Fruit fly (Drosophila melanogaster) S2 (cell line): ENCODE measurements around the gene Dd.

ENCODE experiments used
- CG8478 ChIP-seq: fragments of >200 bp; optimal IDR thresholded peaks from 2 replicates; lab custom pipeline; 2018
- CTCF ChIP-seq, 2 experiments: fragments of >200 bp; optimal IDR thresholded peaks; 2 replicates each; lab custom pipeline; 2018

DNA sequence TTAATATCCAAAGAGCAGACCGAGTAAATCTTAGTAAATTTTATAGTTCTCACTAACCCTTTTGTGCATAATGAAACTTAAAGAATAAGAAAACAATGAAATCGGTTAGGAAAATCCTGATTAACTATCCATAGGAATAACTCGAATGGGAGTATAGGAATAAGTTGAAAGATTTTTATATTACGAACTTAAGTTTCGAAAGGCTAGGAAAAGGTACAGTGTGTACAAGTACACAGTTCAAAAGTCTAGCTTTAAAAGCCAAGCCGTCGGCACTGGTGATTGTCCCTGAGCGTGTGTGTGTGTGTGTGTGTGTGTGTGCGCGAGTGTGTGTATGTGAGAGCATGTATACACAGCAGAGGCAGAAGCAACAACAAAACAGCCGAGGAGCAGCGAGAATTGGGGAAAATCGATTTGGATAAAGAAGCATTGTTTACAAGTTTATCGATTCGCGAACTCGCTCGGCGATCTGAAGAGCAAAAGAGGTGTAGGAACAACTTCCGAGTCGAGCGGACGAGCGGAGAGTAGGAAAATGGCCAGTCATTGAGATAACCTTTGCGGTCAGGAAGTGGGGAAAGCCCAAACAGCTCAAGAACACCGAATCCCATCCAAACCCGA is 27.5 kb upstream of the Dd start:
- no peak for TF ChIP-seq CG8478 (lab: Kevin White, UChicago)
- TF ChIP-seq CTCF (optimal IDR thresholded peaks at IDR 0.05; lab: Kevin White, UChicago), result no peak
